Worm (Caenorhabditis elegans) whole organism, L4/young adult: Measurements from ENCODE around the gene alh-9.

Experiments
- W03F9.2 ChIP-seq: fragments of 150-350 bp; optimal IDR thresholded peaks from 2 replicates; lab custom pipeline; 2014; ENCODE audit warnings: missing biosample characterization, missing genetic modification characterization
- dao-5 ChIP-seq: sonication (generic microtip); optimal IDR thresholded peaks from 2 replicates; lab custom pipeline; 2016; ENCODE audit warnings: missing genotype, missing genetic modification characterization, moderate library complexity, missing compliant biosample characterization
- him-1 ChIP-seq: sonication (generic microtip); optimal IDR thresholded peaks from 2 replicates; lab custom pipeline; 2016; ENCODE audit warnings: missing genotype, missing genetic modification reagents, missing genetic modification characterization, missing compliant biosample characterization

DNA sequence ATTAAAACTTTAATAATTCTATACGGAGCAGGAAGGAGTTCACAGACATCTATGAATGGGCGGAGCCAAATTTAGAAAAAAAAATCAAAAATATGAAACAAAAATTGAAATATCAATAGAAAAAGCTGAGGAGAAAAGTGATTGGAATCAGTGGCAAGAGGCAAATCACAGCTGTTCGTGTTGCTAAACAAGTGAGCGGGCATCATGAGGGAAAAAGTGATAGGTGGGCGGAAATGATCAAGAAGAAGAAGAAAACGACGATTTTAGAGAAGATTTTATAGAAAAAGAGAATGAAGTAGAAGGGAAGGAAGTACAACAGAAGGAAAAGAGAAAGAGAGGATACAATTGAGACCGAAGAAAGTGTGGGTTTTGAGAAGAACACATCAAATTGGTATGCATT, 42.8 kb downstream of the alh-9 start:
- no peak for TF ChIP-seq him-1 (tag; lab: Kevin White, UChicago)
- TF ChIP-seq W03F9.2 = no peak
- no peak for TF ChIP-seq dao-5 (tag; lab: Kevin White, UChicago)
